Fruit fly (Drosophila melanogaster): ENCODE measurements around the gene CG6470.

DNA sequence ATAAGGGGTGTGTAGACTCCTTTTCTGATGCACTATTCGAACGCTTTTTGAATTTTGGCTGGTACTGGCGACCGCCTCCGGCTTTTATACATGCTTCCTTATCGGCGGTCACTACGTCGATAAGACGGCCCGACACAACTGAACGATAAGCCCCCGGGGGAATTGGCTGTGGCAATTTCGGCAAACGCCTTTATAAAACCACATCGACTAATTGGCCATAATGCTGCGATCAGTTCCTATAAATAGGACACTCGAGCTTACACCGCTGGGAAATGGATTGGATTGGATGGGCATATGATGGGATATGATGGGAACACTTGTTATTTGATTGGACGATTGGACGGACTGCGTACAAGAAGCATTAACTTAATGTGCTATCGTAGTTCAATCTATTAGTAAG lies 22.7 kb downstream of the CG6470 start, which contains the start of gene CG15044:
- TF ChIP-seq CG8301 (tag; optimal IDR thresholded peaks at IDR 0.05) (no peak), gl (tag; optimal IDR thresholded peaks at IDR 0.05) (no peak), D1 (tag; optimal IDR thresholded peaks at IDR 0.05) (no peak), Snoo (tag; optimal IDR thresholded peaks at IDR 0.05) (no peak), CG34367 (tag; optimal IDR thresholded peaks at IDR 0.05) (no peak), CG8159 (tag; optimal IDR thresholded peaks at IDR 0.05) (no peak), CG32121 (GFP tag; IDR thresholded peaks at IDR 0.05) (no peak), Pif1A (GFP tag; optimal IDR thresholded peaks at IDR 0.05) (no peak), CG9948 (tag; optimal IDR thresholded peaks at IDR 0.05) (no peak), CG10348 (GFP tag; IDR thresholded peaks at IDR 0.05) (no peak), CG13204 (GFP tag; optimal IDR thresholded peaks at IDR 0.05) (no peak)
